Worm (Caenorhabditis elegans) whole organism, midembryonic: ENCODE results near the gene lin-25.

Experiments
- T22C8.4 ChIP-seq: fragments of 200-800 bp; sonication (Bioruptor generic); IDR thresholded peaks from 2 replicates; pipeline ENCODE4 v1.3.6; 2022; ENCODE audit warnings: missing genetic modification characterization, missing compliant biosample characterization
- cog-1 ChIP-seq: sonication (generic microtip); optimal IDR thresholded peaks from 2 replicates; lab custom pipeline; 2016; ENCODE audit warnings: missing genetic modification characterization, missing compliant biosample characterization
- flt-1 ChIP-seq: fragments of 200-800 bp; sonication (Bioruptor generic); IDR thresholded peaks from 2 replicates; pipeline ENCODE4 v1.3.6; 2022; ENCODE audit warnings: missing genetic modification characterization, missing compliant biosample characterization
- med-1 ChIP-seq: sonication (generic microtip); optimal IDR thresholded peaks from 2 replicates; lab custom pipeline; 2017; ENCODE audit warnings: missing genetic modification characterization, mild to moderate bottlenecking, missing compliant biosample characterization, antibody characterized with exemption, missing genetic modification reagents; ENCODE audit not compliant: insufficient read depth

- TF ChIP-seq flt-1 (GFP tag; lab: Robert Waterston, UW) (no peak), cog-1 (tag; lab: Kevin White, UChicago) (no peak), T22C8.4 (GFP tag; lab: Robert Waterston, UW) (no peak), med-1 (no peak)
Observed at ce11 chrV:12679292-12679691, 29.6 kb downstream of the lin-25 start.
